Worm (Caenorhabditis elegans) whole organism, early embryonic: ENCODE results near the gene enee-1.
A peak's percentile ranks its signal among the peaks of the same experiment; 100 is the strongest.

ENCODE experiments used
- B0310.2 ChIP-seq: sonication (generic microtip); optimal IDR thresholded peaks from 2 replicates; lab custom pipeline; 2016; ENCODE audit warnings: mild to moderate bottlenecking, missing genetic modification characterization, missing compliant biosample characterization
- F13C5.2 ChIP-seq: sonication (generic microtip); optimal IDR thresholded peaks from 2 replicates; lab custom pipeline; 2017; ENCODE audit warnings: mild to moderate bottlenecking, missing genetic modification characterization, inconsistent platforms, missing compliant biosample characterization
- aly-1 ChIP-seq: sonication (generic microtip); optimal IDR thresholded peaks from 2 replicates; lab custom pipeline; 2016; ENCODE audit warnings: missing genetic modification characterization, missing compliant biosample characterization
- ama-1 ChIP-seq: fragments of 150-350 bp; optimal IDR thresholded peaks from 2 replicates; lab custom pipeline; 2014
- ceh-13 ChIP-seq: fragments of 200-800 bp; sonication (Bioruptor generic); optimal IDR thresholded peaks from 2 replicates; lab custom pipeline; 2018; ENCODE audit warnings: mild to moderate bottlenecking, missing genetic modification characterization, missing compliant biosample characterization
- ceh-36 ChIP-seq: sonication (generic microtip); optimal IDR thresholded peaks from 2 replicates; lab custom pipeline; 2016; ENCODE audit warnings: missing genetic modification characterization, inconsistent platforms, missing compliant biosample characterization
- ets-7 ChIP-seq: sonication (generic microtip); optimal IDR thresholded peaks from 2 replicates; lab custom pipeline; 2016; ENCODE audit warnings: missing genotype, missing genetic modification characterization, missing compliant biosample characterization
- flt-1 ChIP-seq: fragments of 200-800 bp; sonication (Bioruptor generic); IDR thresholded peaks from 2 replicates; pipeline ENCODE4 v1.3.6; 2022; ENCODE audit warnings: missing genetic modification characterization, missing compliant biosample characterization
- hmbx-1 ChIP-seq: sonication (generic microtip); optimal IDR thresholded peaks from 2 replicates; lab custom pipeline; 2016; ENCODE audit warnings: mild to moderate bottlenecking, missing genetic modification characterization, missing compliant biosample characterization
- hmg-4 ChIP-seq: fragments of 200-800 bp; sonication (Bioruptor generic); optimal IDR thresholded peaks from 2 replicates; lab custom pipeline; 2018; ENCODE audit warnings: mild to moderate bottlenecking, missing genetic modification characterization, missing compliant biosample characterization
- hnd-1 ChIP-seq: sonication (generic microtip); optimal IDR thresholded peaks from 2 replicates; lab custom pipeline; 2016; ENCODE audit warnings: missing genetic modification characterization, missing compliant biosample characterization
- pes-1 ChIP-seq: fragments of 200-800 bp; sonication (Bioruptor generic); IDR thresholded peaks from 2 replicates; pipeline ENCODE4 v1.3.6; 2022; ENCODE audit warnings: missing genetic modification reagents, missing genetic modification characterization, missing compliant biosample characterization
- scrt-1 ChIP-seq: fragments of 200-800 bp; sonication (Bioruptor generic); IDR thresholded peaks from 2 replicates; pipeline ENCODE4 v1.3.6; 2022; ENCODE audit warnings: missing genetic modification characterization, missing compliant biosample characterization
- sea-1 ChIP-seq: fragments of 200-800 bp; sonication (Bioruptor generic); conservative IDR thresholded peaks from 2 replicates; pipeline ENCODE4 v1.3.6; 2022; ENCODE audit warnings: missing genetic modification characterization, missing compliant biosample characterization
- tbx-11 ChIP-seq: fragments of 200-800 bp; sonication (Bioruptor generic); IDR thresholded peaks from 2 replicates; pipeline ENCODE4 v1.3.6; 2022; ENCODE audit warnings: missing genetic modification characterization, missing compliant biosample characterization
- tbx-37 ChIP-seq: fragments of 200-800 bp; sonication (Bioruptor generic); conservative IDR thresholded peaks from 2 replicates; pipeline ENCODE4 v1.3.6; 2022; ENCODE audit warnings: missing genetic modification reagents, missing genetic modification characterization, missing compliant biosample characterization
- tra-4 ChIP-seq: sonication (generic microtip); optimal IDR thresholded peaks from 2 replicates; lab custom pipeline; 2017; ENCODE audit warnings: missing genetic modification characterization, missing compliant biosample characterization

Gene enee-1

DNA sequence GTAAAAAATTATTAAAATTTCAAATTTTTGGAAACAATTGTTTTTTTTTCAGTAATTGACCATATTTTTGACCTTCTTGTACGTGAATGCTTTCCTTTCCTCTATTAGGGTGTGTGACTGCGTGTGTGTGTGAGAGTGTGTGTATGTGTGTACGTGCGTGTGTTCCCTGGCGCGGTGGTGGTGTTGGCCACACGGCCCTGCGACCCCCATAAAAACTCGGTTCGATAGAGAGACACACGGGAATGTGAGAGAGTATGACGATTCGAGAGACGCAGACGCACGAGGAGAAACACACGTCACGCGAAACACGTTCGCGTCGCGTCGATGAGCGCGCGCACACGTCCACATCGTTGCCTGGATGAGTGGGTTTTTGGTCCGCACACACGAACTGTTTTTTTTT, 5.7 kb upstream of the enee-1 start:
- TF ChIP-seq B0310.2 (tag; lab: Kevin White, UChicago), result no peak
- no peak for TF ChIP-seq aly-1 (tag; lab: Kevin White, UChicago)
- TF ChIP-seq hmg-4 (GFP tag; lab: Kevin White, UChicago), result peak; percentile 83
- TF ChIP-seq scrt-1, result no peak
- peak; percentile 20; the same call in 1 of the 2 replicates for TF ChIP-seq tbx-11 (GFP tag; lab: Robert Waterston, UW)
- no peak for TF ChIP-seq tra-4
- no peak for TF ChIP-seq ceh-36 (tag; lab: Kevin White, UChicago)
- no peak for TF ChIP-seq flt-1
- peak; percentile 56 for TF ChIP-seq F13C5.2 (tag; lab: Kevin White, UChicago)
- TF ChIP-seq pes-1 (GFP tag; lab: Robert Waterston, UW), result no peak
- TF ChIP-seq tbx-37 (GFP tag; lab: Robert Waterston, UW), result no peak; the same call in 1 of the 2 replicates
- no peak for TF ChIP-seq ama-1 (lab: Kevin White, UChicago)
- peak; percentile 49; the same call in 1 of the 2 replicates for TF ChIP-seq sea-1
- no peak for TF ChIP-seq hmbx-1 (tag; lab: Kevin White, UChicago)
- no peak for TF ChIP-seq hnd-1 (tag; lab: Kevin White, UChicago)
- no peak for TF ChIP-seq ceh-13 (GFP tag; lab: Kevin White, UChicago)
- TF ChIP-seq ets-7 (tag; lab: Kevin White, UChicago), result no peak

DNA sequence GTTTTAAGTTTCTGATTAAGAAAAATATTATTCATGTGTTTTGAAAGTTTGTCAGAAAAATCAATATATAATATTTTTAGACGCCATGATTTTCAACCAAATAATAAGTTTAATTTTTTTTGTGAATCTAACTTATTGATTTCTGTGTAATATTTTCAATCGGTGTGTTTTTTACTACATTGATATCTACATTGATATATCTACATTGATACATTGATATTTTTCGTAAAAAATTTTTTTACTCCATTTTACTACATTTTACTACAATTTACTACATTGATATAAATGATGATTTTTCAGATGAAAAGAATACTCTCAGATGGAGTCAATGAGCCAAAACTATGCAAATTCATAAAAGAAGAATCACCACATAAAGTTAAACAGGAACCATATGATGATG, 5.2 kb upstream of the enee-1 start, which contains the start of gene gmeb-1:
Gene gmeb-1 (plus strand): TSS at position 301 of the 400 bp plus-strand sequence.
- TF ChIP-seq flt-1 (no peak), ets-7 (tag; lab: Kevin White, UChicago) (no peak)

DNA sequence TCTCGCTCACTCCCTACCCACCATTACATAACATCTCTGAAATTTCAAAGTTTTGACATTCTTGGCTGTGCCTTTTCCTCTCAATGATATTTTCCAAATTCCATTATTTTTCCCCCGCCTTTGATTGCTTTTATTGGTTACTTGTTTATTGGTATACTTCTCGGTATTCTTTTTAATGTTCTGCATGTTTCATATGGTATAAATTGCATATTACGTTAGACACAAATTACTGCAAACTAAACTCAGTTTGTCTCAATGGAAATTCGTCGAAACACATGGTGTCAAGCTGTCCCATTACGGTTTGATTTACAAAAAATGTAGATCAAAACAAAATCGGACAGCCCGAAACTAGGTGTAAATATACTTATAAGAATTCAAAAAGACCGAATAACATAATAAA, 2.5 kb upstream of the enee-1 start:
- TF ChIP-seq hnd-1 (tag; lab: Kevin White, UChicago), result no peak
- TF ChIP-seq B0310.2 (tag; lab: Kevin White, UChicago), result no peak
- no peak for TF ChIP-seq F13C5.2 (tag; lab: Kevin White, UChicago)
- TF ChIP-seq pes-1 (GFP tag; lab: Robert Waterston, UW), result no peak
- TF ChIP-seq tbx-37 (GFP tag; lab: Robert Waterston, UW), result no peak
- no peak for TF ChIP-seq flt-1
- TF ChIP-seq ceh-36 (tag; lab: Kevin White, UChicago), result no peak
- no peak for TF ChIP-seq hmg-4 (GFP tag; lab: Kevin White, UChicago)
- TF ChIP-seq tbx-11 (GFP tag; lab: Robert Waterston, UW), result no peak
- no peak for TF ChIP-seq scrt-1
- no peak for TF ChIP-seq hmbx-1 (tag; lab: Kevin White, UChicago)
- TF ChIP-seq ets-7 (tag; lab: Kevin White, UChicago), result no peak
- TF ChIP-seq sea-1, result no peak
- no peak for TF ChIP-seq aly-1 (tag; lab: Kevin White, UChicago)
- no peak for TF ChIP-seq tra-4
- TF ChIP-seq ceh-13 (GFP tag; lab: Kevin White, UChicago), result no peak
- no peak for TF ChIP-seq ama-1 (lab: Kevin White, UChicago)

- TF ChIP-seq hmbx-1 (tag; lab: Kevin White, UChicago) (no peak), aly-1 (tag; lab: Kevin White, UChicago) (no peak), pes-1 (GFP tag; lab: Robert Waterston, UW) (no peak), tbx-37 (GFP tag; lab: Robert Waterston, UW) (no peak), sea-1 (no peak), scrt-1 (no peak), tbx-11 (GFP tag; lab: Robert Waterston, UW) (no peak), ama-1 (lab: Kevin White, UChicago) (no peak)
Measured at ce11 chrII:23025-23424, 1.4 kb upstream of the enee-1 start, which contains the start of gene sqt-2. Gene sqt-2 (plus strand): TSS chrII:23325.

ce11 chrII:23739-24138, 727 bp upstream of the enee-1 start:
- TF ChIP-seq scrt-1 (no peak), flt-1 (no peak), aly-1 (tag; lab: Kevin White, UChicago) (no peak), tra-4 (no peak), B0310.2 (tag; lab: Kevin White, UChicago) (no peak), hmg-4 (GFP tag; lab: Kevin White, UChicago) (no peak), ceh-36 (tag; lab: Kevin White, UChicago) (no peak), ceh-13 (GFP tag; lab: Kevin White, UChicago) (no peak), hmbx-1 (tag; lab: Kevin White, UChicago) (no peak), tbx-11 (GFP tag; lab: Robert Waterston, UW) (no peak), ets-7 (tag; lab: Kevin White, UChicago) (no peak), ama-1 (lab: Kevin White, UChicago) (no peak), F13C5.2 (tag; lab: Kevin White, UChicago) (no peak), sea-1 (no peak), tbx-37 (GFP tag; lab: Robert Waterston, UW) (no peak), hnd-1 (tag; lab: Kevin White, UChicago) (no peak)

DNA sequence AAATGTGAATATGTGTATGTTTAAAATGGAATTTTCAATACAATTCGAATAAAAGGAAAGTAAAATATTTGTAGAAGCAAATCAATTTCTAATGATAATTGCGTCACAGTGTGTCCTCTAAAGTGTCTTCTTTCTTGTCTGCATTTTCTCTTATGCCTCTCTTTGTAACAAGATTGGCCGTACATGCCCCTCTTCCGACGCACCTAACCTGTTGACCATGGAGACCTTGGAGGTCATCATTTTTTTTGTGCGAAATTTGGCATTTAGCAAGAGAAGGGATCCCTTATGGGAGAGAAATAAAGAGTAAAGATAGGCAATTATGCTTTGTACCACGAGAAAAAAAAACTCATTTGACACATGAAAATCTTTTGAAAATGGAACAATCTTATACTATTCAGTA, 3.8 kb downstream of the enee-1 start, which contains the start of gene F23F1.4:
Gene F23F1.4 (minus strand): TSS at position 141 of the 400 bp plus-strand sequence.
- TF ChIP-seq ceh-13 (GFP tag; lab: Kevin White, UChicago) (no peak), scrt-1 (no peak), aly-1 (tag; lab: Kevin White, UChicago) (no peak), hnd-1 (tag; lab: Kevin White, UChicago) (no peak), tbx-11 (GFP tag; lab: Robert Waterston, UW) (no peak), flt-1 (no peak), pes-1 (GFP tag; lab: Robert Waterston, UW) (no peak), ama-1 (lab: Kevin White, UChicago) (no peak), sea-1 (no peak)

DNA sequence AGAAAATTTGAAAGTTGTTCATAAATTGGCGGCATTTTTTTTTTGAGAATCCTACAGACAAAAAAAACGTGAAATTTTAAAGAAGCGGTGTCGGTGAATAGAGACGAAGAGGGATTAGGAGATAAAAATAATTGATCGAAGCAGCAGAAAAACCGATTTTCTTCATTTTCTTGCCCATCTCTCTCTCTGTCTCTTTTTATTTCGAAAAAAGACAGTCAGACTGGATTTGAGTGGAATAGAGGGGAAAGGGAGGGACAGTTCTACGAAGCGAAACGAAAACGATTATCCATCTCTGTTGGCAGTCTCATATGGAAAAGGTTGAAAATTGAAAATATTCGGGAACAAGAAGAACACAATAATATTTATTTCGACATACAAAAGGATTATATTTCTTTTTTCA, 5.1 kb downstream of the enee-1 start:
- TF ChIP-seq sea-1, result no peak
- TF ChIP-seq ama-1 (lab: Kevin White, UChicago), result no peak
- TF ChIP-seq hmbx-1 (tag; lab: Kevin White, UChicago), result no peak
- no peak for TF ChIP-seq tra-4
- no peak for TF ChIP-seq tbx-11 (GFP tag; lab: Robert Waterston, UW)
- TF ChIP-seq ceh-36 (tag; lab: Kevin White, UChicago), result no peak
- no peak for TF ChIP-seq scrt-1
- TF ChIP-seq hnd-1 (tag; lab: Kevin White, UChicago), result no peak
- TF ChIP-seq F13C5.2 (tag; lab: Kevin White, UChicago), result no peak
- no peak for TF ChIP-seq hmg-4 (GFP tag; lab: Kevin White, UChicago)
- TF ChIP-seq B0310.2 (tag; lab: Kevin White, UChicago), result no peak
- no peak for TF ChIP-seq tbx-37 (GFP tag; lab: Robert Waterston, UW)
- no peak for TF ChIP-seq ets-7 (tag; lab: Kevin White, UChicago)
- TF ChIP-seq flt-1, result no peak
- TF ChIP-seq pes-1 (GFP tag; lab: Robert Waterston, UW), result no peak
- no peak for TF ChIP-seq ceh-13 (GFP tag; lab: Kevin White, UChicago)
